Fruit fly (Drosophila melanogaster) S2 (cell line): ENCODE data around the gene dsd.

ENCODE experiments used
- CG8478 ChIP-seq: fragments of >200 bp; optimal IDR thresholded peaks from 2 replicates; lab custom pipeline; 2018
- CTCF ChIP-seq, 2 experiments: fragments of >200 bp; optimal IDR thresholded peaks; 2 replicates each; lab custom pipeline; 2018

dm6 chr3R:27621861-27622260 is 14.7 kb upstream of the dsd start:
- TF ChIP-seq CG8478 (no peak), CTCF (optimal IDR thresholded peaks at IDR 0.05; lab: Kevin White, UChicago) (no peak)
